Worm (Caenorhabditis elegans) whole organism, young adult: ENCODE results near the gene T04A8.13.

Experiments
- B0019.2 ChIP-seq: fragments of 200-800 bp; sonication (Bioruptor generic); conservative IDR thresholded peaks from 2 replicates; pipeline ENCODE4 v1.3.6; 2022; ENCODE audit warnings: missing genetic modification reagents, missing genetic modification characterization, missing compliant biosample characterization
- F10E7.11 ChIP-seq: sonication (generic microtip); optimal IDR thresholded peaks from 2 replicates; lab custom pipeline; 2017; ENCODE audit warnings: mild to moderate bottlenecking, missing genetic modification characterization, moderate library complexity, missing compliant biosample characterization
- F23B12.7 ChIP-seq: sonication (generic microtip); optimal IDR thresholded peaks from 2 replicates; lab custom pipeline; 2017; ENCODE audit warnings: missing genetic modification characterization, mild to moderate bottlenecking, missing compliant biosample characterization, antibody characterized with exemption, moderate library complexity; ENCODE audit not compliant: insufficient read depth
- F33H1.4 ChIP-seq: fragments of 200-800 bp; sonication (Bioruptor generic); IDR thresholded peaks from 2 replicates; pipeline ENCODE4 v1.3.6; 2022; ENCODE audit warnings: missing genetic modification reagents, missing genetic modification characterization, missing compliant biosample characterization
- K12H6.12 ChIP-seq: fragments of 200-800 bp; sonication (Bioruptor generic); optimal IDR thresholded peaks from 2 replicates; lab custom pipeline; 2018; ENCODE audit warnings: mild to moderate bottlenecking, missing genetic modification characterization, missing compliant biosample characterization
- Y79H2A.3 ChIP-seq: fragments of 200-800 bp; sonication (Bioruptor generic); conservative IDR thresholded peaks from 2 replicates; pipeline ENCODE4 v1.3.6; 2022; ENCODE audit warnings: missing genetic modification reagents, missing genetic modification characterization, missing compliant biosample characterization
- akir-1 ChIP-seq: fragments of 200-800 bp; sonication (Bioruptor generic); optimal IDR thresholded peaks from 2 replicates; lab custom pipeline; 2018; ENCODE audit warnings: mild to moderate bottlenecking, missing genetic modification characterization, moderate library complexity, missing compliant biosample characterization
- athp-1 ChIP-seq: sonication (generic microtip); optimal IDR thresholded peaks from 2 replicates; lab custom pipeline; 2017; ENCODE audit warnings: mild to moderate bottlenecking, missing genetic modification characterization, missing compliant biosample characterization
- attf-3 ChIP-seq: fragments of 200-800 bp; sonication (Bioruptor generic); conservative IDR thresholded peaks from 2 replicates; pipeline ENCODE4 v1.3.6; 2022; ENCODE audit warnings: missing genetic modification reagents, missing genetic modification characterization, missing compliant biosample characterization
- attf-5 ChIP-seq: fragments of 200-800 bp; sonication (Bioruptor generic); optimal IDR thresholded peaks from 2 replicates; lab custom pipeline; 2018; ENCODE audit warnings: mild to moderate bottlenecking, missing genetic modification characterization, missing compliant biosample characterization
- bed-1 ChIP-seq: fragments of 200-800 bp; sonication (Bioruptor generic); IDR thresholded peaks from 2 replicates; pipeline ENCODE4 v1.3.6; 2022; ENCODE audit warnings: missing genetic modification reagents, missing genetic modification characterization, missing compliant biosample characterization
- ccch-3 ChIP-seq: fragments of 200-800 bp; sonication (Bioruptor generic); optimal IDR thresholded peaks from 2 replicates; lab custom pipeline; 2018; ENCODE audit warnings: mild to moderate bottlenecking, missing genetic modification characterization, missing compliant biosample characterization
- ceh-27 ChIP-seq: fragments of 200-800 bp; sonication (Bioruptor generic); optimal IDR thresholded peaks from 2 replicates; lab custom pipeline; 2018; ENCODE audit warnings: mild to moderate bottlenecking, missing genetic modification characterization, moderate library complexity, missing compliant biosample characterization
- ceh-40 ChIP-seq: fragments of 200-800 bp; sonication (Bioruptor generic); IDR thresholded peaks from 2 replicates; pipeline ENCODE4 v1.3.6; 2022; ENCODE audit warnings: missing genetic modification characterization, missing compliant biosample characterization
- ceh-79 ChIP-seq: sonication (generic microtip); optimal IDR thresholded peaks from 2 replicates; lab custom pipeline; 2017; ENCODE audit warnings: mild to moderate bottlenecking, missing genetic modification characterization, missing compliant biosample characterization
- dpl-1 ChIP-seq: fragments of 150-350 bp; optimal IDR thresholded peaks from 2 replicates; lab custom pipeline; 2014; ENCODE audit warnings: missing biosample characterization, missing genetic modification reagents, missing genetic modification characterization
- efl-1 ChIP-seq: fragments of 150-350 bp; optimal IDR thresholded peaks from 2 replicates; lab custom pipeline; 2014; ENCODE audit warnings: missing biosample characterization, missing genetic modification reagents, missing genetic modification characterization
- egl-44 ChIP-seq: fragments of 200-800 bp; sonication (Bioruptor generic); IDR thresholded peaks from 2 replicates; pipeline ENCODE4 v1.3.6; 2022; ENCODE audit warnings: missing genetic modification reagents, missing genetic modification characterization, missing compliant biosample characterization
- ekl-4 ChIP-seq: fragments of 200-800 bp; sonication (Bioruptor generic); IDR thresholded peaks from 2 replicates; pipeline ENCODE4 v1.3.6; 2022; ENCODE audit warnings: missing genetic modification reagents, missing genetic modification characterization, missing compliant biosample characterization
- ets-4 ChIP-seq: fragments of 200-800 bp; sonication (Bioruptor generic); optimal IDR thresholded peaks from 2 replicates; lab custom pipeline; 2018; ENCODE audit warnings: mild to moderate bottlenecking, missing genetic modification characterization, missing compliant biosample characterization
- fkh-3 ChIP-seq: sonication (generic microtip); optimal IDR thresholded peaks from 2 replicates; lab custom pipeline; 2016; ENCODE audit warnings: mild to moderate bottlenecking, missing genetic modification characterization, missing compliant biosample characterization
- him-1 ChIP-seq: sonication (generic microtip); optimal IDR thresholded peaks from 2 replicates; lab custom pipeline; 2016; ENCODE audit warnings: missing genotype, missing genetic modification reagents, missing genetic modification characterization, missing compliant biosample characterization
- hlh-12 ChIP-seq: sonication (generic microtip); optimal IDR thresholded peaks from 2 replicates; lab custom pipeline; 2016; ENCODE audit warnings: missing genetic modification characterization, missing compliant biosample characterization
- hlh-26 ChIP-seq: fragments of 200-800 bp; sonication (Bioruptor generic); conservative IDR thresholded peaks from 2 replicates; pipeline ENCODE4 v1.3.6; 2022; ENCODE audit warnings: missing genetic modification reagents, missing genetic modification characterization, missing compliant biosample characterization
- hsf-1 ChIP-seq: fragments of 200-800 bp; sonication (Bioruptor generic); IDR thresholded peaks from 2 replicates; pipeline ENCODE4 v1.3.6; 2022; ENCODE audit warnings: missing genetic modification reagents, missing genetic modification characterization, missing compliant biosample characterization
- lag-1 ChIP-seq: fragments of 200-800 bp; sonication (Bioruptor generic); IDR thresholded peaks from 2 replicates; pipeline ENCODE4 v1.3.6; 2022; ENCODE audit warnings: missing genetic modification reagents, missing genetic modification characterization, missing compliant biosample characterization
- let-526 ChIP-seq: fragments of 200-800 bp; sonication (Bioruptor generic); IDR thresholded peaks from 2 replicates; pipeline ENCODE4 v1.3.6; 2022; ENCODE audit warnings: missing genetic modification reagents, missing genetic modification characterization, missing compliant biosample characterization
- let-607 ChIP-seq, 2 experiments: fragments of 200-800 bp in 1 of 2; sonication (Bioruptor generic) in 1 of 2; sonication (generic microtip) in 1 of 2; optimal IDR thresholded peaks; 2 replicates each; lab custom pipeline; 2016 to 2018; ENCODE audit warnings: mild to moderate bottlenecking in 2 of 2, missing compliant biosample characterization in 2 of 2, missing genetic modification characterization in 2 of 2, moderate library complexity in 2 of 2, missing genotype in 1 of 2
- lin-26 ChIP-seq: fragments of 200-800 bp; sonication (Bioruptor generic); IDR thresholded peaks from 2 replicates; pipeline ENCODE4 v1.3.6; 2022; ENCODE audit warnings: missing genetic modification reagents, missing genetic modification characterization, missing compliant biosample characterization
- lin-35 ChIP-seq, 3 experiments: fragments of 150-350 bp in 2 of 3; sonication (generic microtip) in 1 of 3; optimal IDR thresholded peaks; 2 replicates each; lab custom pipeline; 2014 to 2018; ENCODE audit warnings: missing biosample characterization in 3 of 3, missing genetic modification characterization in 3 of 3, missing genetic modification reagents in 3 of 3
- lin-54 ChIP-seq: fragments of 200-800 bp; sonication (Bioruptor generic); optimal IDR thresholded peaks from 2 replicates; lab custom pipeline; 2018; ENCODE audit warnings: mild to moderate bottlenecking, missing genetic modification characterization, missing compliant biosample characterization
- lir-1 ChIP-seq: fragments of 200-800 bp; sonication (Bioruptor generic); conservative IDR thresholded peaks from 2 replicates; pipeline ENCODE4 v1.3.6; 2022; ENCODE audit warnings: missing genetic modification reagents, missing genetic modification characterization, missing compliant biosample characterization
- madf-3 ChIP-seq: fragments of 200-800 bp; sonication (Bioruptor generic); IDR thresholded peaks from 2 replicates; pipeline ENCODE4 v1.3.6; 2022; ENCODE audit warnings: missing genetic modification reagents, missing genetic modification characterization, missing compliant biosample characterization
- madf-6 ChIP-seq: fragments of 200-800 bp; sonication (Bioruptor generic); IDR thresholded peaks from 2 replicates; pipeline ENCODE4 v1.3.6; 2022; ENCODE audit warnings: missing genetic modification reagents, missing genetic modification characterization, missing compliant biosample characterization
- mcd-1 ChIP-seq: fragments of 200-800 bp; sonication (Bioruptor generic); IDR thresholded peaks from 2 replicates; pipeline ENCODE4 v1.3.6; 2022; ENCODE audit warnings: missing genetic modification reagents, missing genetic modification characterization, missing compliant biosample characterization
- mes-4 ChIP-seq: sonication (generic microtip); optimal IDR thresholded peaks from 2 replicates; lab custom pipeline; 2016; ENCODE audit warnings: missing genotype, missing genetic modification characterization, missing compliant biosample characterization
- mxl-1 ChIP-seq: sonication (generic microtip); optimal IDR thresholded peaks from 2 replicates; lab custom pipeline; 2016; ENCODE audit warnings: missing genetic modification characterization, missing compliant biosample characterization
- nfyb-1 ChIP-seq: fragments of 200-800 bp; sonication (Bioruptor generic); IDR thresholded peaks from 2 replicates; pipeline ENCODE4 v1.3.6; 2022; ENCODE audit warnings: missing genetic modification reagents, missing genetic modification characterization, missing compliant biosample characterization
- nhr-80 ChIP-seq: sonication (generic microtip); optimal IDR thresholded peaks from 2 replicates; lab custom pipeline; 2016; ENCODE audit warnings: missing genetic modification characterization, missing compliant biosample characterization
- nhr-90 ChIP-seq: sonication (generic microtip); optimal IDR thresholded peaks from 2 replicates; lab custom pipeline; 2016; ENCODE audit warnings: missing genotype, mild to moderate bottlenecking, missing genetic modification characterization, missing compliant biosample characterization
- pbrm-1 ChIP-seq: fragments of 200-800 bp; sonication (Bioruptor generic); IDR thresholded peaks from 2 replicates; pipeline ENCODE4 v1.3.6; 2022; ENCODE audit warnings: missing genetic modification reagents, missing genetic modification characterization, missing compliant biosample characterization
- pha-4 ChIP-seq: fragments of 150-350 bp; sonication (generic microtip); optimal IDR thresholded peaks from 2 replicates; lab custom pipeline; 2014; ENCODE audit warnings: missing biosample characterization, missing genetic modification reagents, missing genetic modification characterization
- sdz-38 ChIP-seq: sonication (generic microtip); optimal IDR thresholded peaks from 2 replicates; lab custom pipeline; 2016; ENCODE audit warnings: missing genotype, missing genetic modification characterization, missing compliant biosample characterization
- snpc-1.3 ChIP-seq: sonication (generic microtip); optimal IDR thresholded peaks from 2 replicates; lab custom pipeline; 2017; ENCODE audit warnings: missing genetic modification characterization, mild to moderate bottlenecking, missing compliant biosample characterization, antibody characterized with exemption, moderate library complexity, missing genotype, missing genetic modification reagents; ENCODE audit not compliant: insufficient read depth
- somi-1 ChIP-seq: fragments of 200-800 bp; sonication (Bioruptor generic); optimal IDR thresholded peaks from 2 replicates; lab custom pipeline; 2018; ENCODE audit warnings: mild to moderate bottlenecking, missing genetic modification characterization, missing compliant biosample characterization
- tbp1 ChIP-seq: fragments of 200-800 bp; sonication (Bioruptor generic); optimal IDR thresholded peaks from 2 replicates; lab custom pipeline; 2018; ENCODE audit warnings: mild to moderate bottlenecking, missing genetic modification characterization, missing compliant biosample characterization
- unc-62 ChIP-seq: fragments of 150-350 bp; optimal IDR thresholded peaks from 2 replicates; lab custom pipeline; 2014; ENCODE audit warnings: missing biosample characterization, missing genetic modification reagents, missing genetic modification characterization
- ztf-25 ChIP-seq: fragments of 200-800 bp; sonication (Bioruptor generic); IDR thresholded peaks from 2 replicates; pipeline ENCODE4 v1.3.6; 2022; ENCODE audit warnings: missing genetic modification reagents, missing genetic modification characterization, missing compliant biosample characterization
- ztf-6 ChIP-seq: fragments of 200-800 bp; sonication (Bioruptor generic); IDR thresholded peaks from 2 replicates; pipeline ENCODE4 v1.3.6; 2022; ENCODE audit warnings: missing genetic modification reagents, missing genetic modification characterization, missing compliant biosample characterization

Gene T04A8.13

ce11 chrIII:4720620-4721227, 13.9 kb downstream of the T04A8.13 start, which contains the start of gene emb-5 (continued):
- TF ChIP-seq mes-4 (tag; lab: Kevin White, UChicago), result no peak
- no peak for TF ChIP-seq athp-1 (tag; lab: Kevin White, UChicago)
- peak; percentile 59 for TF ChIP-seq attf-5 (GFP tag; lab: Kevin White, UChicago)
- no peak for TF ChIP-seq ceh-27
- TF ChIP-seq bed-1, result no peak
- no peak for TF ChIP-seq ceh-79 (tag; lab: Kevin White, UChicago)
- TF ChIP-seq Y79H2A.3 (GFP tag; lab: Robert Waterston, UW), result no peak
- no peak for TF ChIP-seq hlh-26 (GFP tag; lab: Robert Waterston, UW)
- no peak for TF ChIP-seq madf-3 (GFP tag; lab: Robert Waterston, UW)
- TF ChIP-seq ets-4 (GFP tag; lab: Kevin White, UChicago), result no peak
- no peak for TF ChIP-seq lir-1
- no peak for TF ChIP-seq ceh-40 (GFP tag; lab: Robert Waterston, UW)
- TF ChIP-seq nhr-90 (tag; lab: Kevin White, UChicago), result no peak
- TF ChIP-seq let-607 (tag; optimal IDR thresholded peaks at IDR 0.05; lab: Kevin White, UChicago), result no peak
- no peak for TF ChIP-seq him-1 (tag; lab: Kevin White, UChicago)
- no peak for TF ChIP-seq let-526 (GFP tag; lab: Robert Waterston, UW)
- no peak for TF ChIP-seq fkh-3
- TF ChIP-seq snpc-1.3 (tag; lab: Kevin White, UChicago), result peak; percentile 9
- TF ChIP-seq egl-44, result no peak
- TF ChIP-seq mcd-1 (GFP tag; lab: Robert Waterston, UW), result peak; percentile 92
- no peak for TF ChIP-seq hlh-12
- TF ChIP-seq ccch-3 (GFP tag; lab: Kevin White, UChicago), result no peak
- TF ChIP-seq tbp1 (GFP tag; lab: Kevin White, UChicago), result no peak
- TF ChIP-seq lin-35 (GFP tag; optimal IDR thresholded peaks at IDR 0.05; lab: Kevin White, UChicago), result peak in 2 of 3 experiments; percentile 42 to 72
- TF ChIP-seq ztf-6 (GFP tag; lab: Robert Waterston, UW), result no peak
- no peak for TF ChIP-seq lag-1
- no peak for TF ChIP-seq K12H6.12 (tag; lab: Kevin White, UChicago)
- TF ChIP-seq hsf-1 (GFP tag; lab: Robert Waterston, UW), result no peak
- TF ChIP-seq pbrm-1 (GFP tag; lab: Robert Waterston, UW), result no peak
- peak; percentile 90 for TF ChIP-seq lin-54 (GFP tag; lab: Kevin White, UChicago)
- no peak for TF ChIP-seq B0019.2
- no peak for TF ChIP-seq mxl-1 (tag; lab: Kevin White, UChicago)
- TF ChIP-seq ekl-4 (GFP tag; lab: Robert Waterston, UW), result no peak
- TF ChIP-seq F23B12.7, result no peak
- no peak for TF ChIP-seq nhr-80
- no peak for TF ChIP-seq pha-4 (tag; lab: Kevin White, UChicago)
- TF ChIP-seq akir-1, result no peak
- TF ChIP-seq lin-26 (GFP tag; lab: Robert Waterston, UW), result no peak
- no peak for TF ChIP-seq F10E7.11 (tag; lab: Kevin White, UChicago)
- TF ChIP-seq F33H1.4 (GFP tag; lab: Robert Waterston, UW), result 0 out of 2 replicates have a peak, but pooled peaks have one; percentile 41
- no peak for TF ChIP-seq ztf-25
- TF ChIP-seq efl-1 (GFP tag; lab: Kevin White, UChicago), result peak; percentile 58
- TF ChIP-seq unc-62 (GFP tag; lab: Kevin White, UChicago), result no peak
- TF ChIP-seq nfyb-1 (GFP tag; lab: Robert Waterston, UW), result no peak
- peak; percentile 43; the same call in 1 of the 2 replicates for TF ChIP-seq madf-6 (GFP tag; lab: Robert Waterston, UW)
- peak; percentile 63 for TF ChIP-seq dpl-1 (GFP tag; lab: Kevin White, UChicago)
- TF ChIP-seq somi-1 (GFP tag; lab: Kevin White, UChicago), result no peak
- TF ChIP-seq sdz-38 (tag; lab: Kevin White, UChicago), result no peak
- TF ChIP-seq attf-3 (GFP tag; lab: Robert Waterston, UW), result no peak
